Fruit fly (Drosophila melanogaster): ENCODE data around the gene CG14294.

CG14294 gene

dm6 chr3R:18895227-18895626, 6.8 kb downstream of the CG14294 start (continued):
- TF ChIP-seq al (GFP tag; IDR thresholded peaks at IDR 0.05) (peak; percentile 74), onecut (GFP tag; IDR thresholded peaks at IDR 0.05) (peak; percentile 16; the same call in 1 of the 2 replicates), pan (optimal IDR thresholded peaks at IDR 0.05) (no peak), pan (GFP tag; optimal IDR thresholded peaks at IDR 0.05 in 1 of 2, IDR thresholded peaks at IDR 0.05 in 1 of 2) (peak in 1 of 2 experiments; percentile 76), CG18262 (tag; optimal IDR thresholded peaks at IDR 0.05) (no peak), ase (GFP tag; IDR thresholded peaks at IDR 0.05) (peak; percentile 65; the same call in 2 of the 3 replicates), fd96Cb (tag; optimal IDR thresholded peaks at IDR 0.05) (no peak), CG6272 (GFP tag; IDR thresholded peaks at IDR 0.05) (peak; percentile 89), CG4707 (GFP tag; optimal IDR thresholded peaks at IDR 0.05) (no peak), Hsf (GFP tag; optimal IDR thresholded peaks at IDR 0.05) (no peak), wor (GFP tag; IDR thresholded peaks at IDR 0.05) (no peak), CG3163 (GFP tag; optimal IDR thresholded peaks at IDR 0.05) (no peak), CG4404 (GFP tag; IDR thresholded peaks at IDR 0.05) (peak; percentile 40; the same call in 1 of the 2 replicates), cg (GFP tag; optimal IDR thresholded peaks at IDR 0.05) (no peak), CG11695 (GFP tag; IDR thresholded peaks at IDR 0.05) (peak; percentile 65; the same call in 2 of the 3 replicates), Hr39 (optimal IDR thresholded peaks at IDR 0.05) (no peak), tup (GFP tag; optimal IDR thresholded peaks at IDR 0.05) (no peak), CG34224 (GFP tag; IDR thresholded peaks at IDR 0.05; ENCODE audit: partially characterized antibody) (no peak), z (GFP tag; IDR thresholded peaks at IDR 0.05) (no peak), Sin3A (optimal IDR thresholded peaks at IDR 0.05) (no peak), sr (GFP tag; IDR thresholded peaks at IDR 0.05) (0 out of 3 replicates have a peak, but pooled peaks have one; percentile 37), Lim3 (GFP tag; IDR thresholded peaks at IDR 0.05) (no peak), CG11398 (GFP tag; optimal IDR thresholded peaks at IDR 0.05) (no peak), lab (GFP tag; optimal IDR thresholded peaks at IDR 0.05) (peak; percentile 62), slbo (GFP tag; IDR thresholded peaks at IDR 0.05) (0 out of 2 replicates have a peak, but pooled peaks have one; percentile 34), CG2202 (tag; optimal IDR thresholded peaks at IDR 0.05) (no peak), CG18764 (GFP tag; optimal IDR thresholded peaks at IDR 0.05) (no peak), Dp (GFP tag; optimal IDR thresholded peaks at IDR 0.05) (no peak), pzg (GFP tag; optimal IDR thresholded peaks at IDR 0.05) (no peak), wek (GFP tag; optimal IDR thresholded peaks at IDR 0.05) (no peak), CG9727 (GFP tag; optimal IDR thresholded peaks at IDR 0.05) (no peak), fd64A (GFP tag; optimal IDR thresholded peaks at IDR 0.05) (no peak), nom (GFP tag; optimal IDR thresholded peaks at IDR 0.05) (no peak), CG10565 (GFP tag; optimal IDR thresholded peaks at IDR 0.05) (no peak), pros (GFP tag; optimal IDR thresholded peaks at IDR 0.05) (no peak), lilli (GFP tag; optimal IDR thresholded peaks at IDR 0.05) (no peak), oc (tag; optimal IDR thresholded peaks at IDR 0.05) (no peak), B-H2 (GFP tag; optimal IDR thresholded peaks at IDR 0.05) (no peak), stwl (tag; optimal IDR thresholded peaks at IDR 0.05) (no peak), CG15269 (tag; optimal IDR thresholded peaks at IDR 0.05) (no peak), corto (GFP tag; optimal IDR thresholded peaks at IDR 0.05) (no peak), TFAM (GFP tag; optimal IDR thresholded peaks at IDR 0.05) (no peak), trem (tag; optimal IDR thresholded peaks at IDR 0.05) (no peak), CG7987 (GFP tag; optimal IDR thresholded peaks at IDR 0.05) (no peak), fd102C (GFP tag; optimal IDR thresholded peaks at IDR 0.05) (no peak), CG32532 (GFP tag; IDR thresholded peaks at IDR 0.05) (peak; percentile 78), en (GFP tag; optimal IDR thresholded peaks at IDR 0.05) (no peak), prd (optimal IDR thresholded peaks at IDR 0.05) (no peak), prd (GFP tag; IDR thresholded peaks at IDR 0.05) (peak; percentile 89), Oli (tag; optimal IDR thresholded peaks at IDR 0.05) (no peak), sens (GFP tag) (peak; percentile 62), shn (GFP tag; optimal IDR thresholded peaks at IDR 0.05) (no peak), ap (GFP tag; IDR thresholded peaks at IDR 0.05) (no peak)

Measured in whole organism, embryonic.